Worm (Caenorhabditis elegans): ENCODE data around the gene tbc-8.

Gene tbc-8

ce11 chrIII:10391628-10392027 lies 26.9 kb downstream of the tbc-8 start, which contains the start of gene M03C11.9:
TSS of gene M03C11.9 (minus strand) at chrIII:10391728.
- TF ChIP-seq lag-1 (GFP tag; IDR thresholded peaks at IDR 0.05) = no peak
- TF ChIP-seq attf-3 (GFP tag; conservative IDR thresholded peaks at IDR 0.05) = no peak
- TF ChIP-seq ztf-18 (tag; optimal IDR thresholded peaks at IDR 0.05) = no peak
- TF ChIP-seq T26A5.8 (tag; optimal IDR thresholded peaks at IDR 0.05) = no peak
- TF ChIP-seq somi-1 (GFP tag; optimal IDR thresholded peaks at IDR 0.05) = no peak
- TF ChIP-seq athp-1 (tag; optimal IDR thresholded peaks at IDR 0.05) = no peak
- no peak for TF ChIP-seq ccch-3 (GFP tag; optimal IDR thresholded peaks at IDR 0.05)

ce11 chrIII:10395990-10396389 lies 31.2 kb downstream of the tbc-8 start, which contains the start of gene M03C11.1:
TSS of gene M03C11.1 (minus strand) at chrIII:10396090.
- TF ChIP-seq F57C9.4 (tag; optimal IDR thresholded peaks at IDR 0.05) (no peak), ztf-18 (tag; optimal IDR thresholded peaks at IDR 0.05) (no peak), Y79H2A.3 (GFP tag; conservative IDR thresholded peaks at IDR 0.05) (no peak), K12H6.12 (tag; optimal IDR thresholded peaks at IDR 0.05) (no peak), rcor-1 (GFP tag; IDR thresholded peaks at IDR 0.05) (no peak), ztf-3 (GFP tag; optimal IDR thresholded peaks at IDR 0.05) (no peak), Y53F4B.3 (GFP tag; IDR thresholded peaks at IDR 0.05) (no peak)

ce11 chrIII:10396891-10397502 lies 32.2 kb downstream of the tbc-8 start:
- TF ChIP-seq mes-4 (tag; optimal IDR thresholded peaks at IDR 0.05) (no peak), lir-1 (GFP tag; conservative IDR thresholded peaks at IDR 0.05) (no peak), ztf-28 (GFP tag; IDR thresholded peaks at IDR 0.05) (no peak), Y53F4B.3 (GFP tag; IDR thresholded peaks at IDR 0.05) (no peak)

ce11 chrIII:10398919-10399318 lies 34.2 kb downstream of the tbc-8 start:
- no peak for TF ChIP-seq dpl-1 (GFP tag; optimal IDR thresholded peaks at IDR 0.05)
- TF ChIP-seq nhr-80 (tag; optimal IDR thresholded peaks at IDR 0.05) = no peak
- TF ChIP-seq pbrm-1 (GFP tag; IDR thresholded peaks at IDR 0.05) = no peak
- TF ChIP-seq xnd-1 (tag; optimal IDR thresholded peaks at IDR 0.05) = no peak
- peak; percentile 32; the same call in 1 of the 2 replicates for TF ChIP-seq egrh-3 (GFP tag; IDR thresholded peaks at IDR 0.05)
- no peak for TF ChIP-seq K12H6.12 (tag; optimal IDR thresholded peaks at IDR 0.05)
- no peak for TF ChIP-seq lin-26 (GFP tag; IDR thresholded peaks at IDR 0.05)
- TF ChIP-seq him-1 (tag; optimal IDR thresholded peaks at IDR 0.05) = no peak
- TF ChIP-seq B0019.2 (GFP tag; conservative IDR thresholded peaks at IDR 0.05) = no peak
- peak; percentile 61 for TF ChIP-seq zfh-2 (GFP tag; conservative IDR thresholded peaks at IDR 0.05)
- TF ChIP-seq madf-6 (GFP tag; IDR thresholded peaks at IDR 0.05) = no peak
- no peak for TF ChIP-seq lin-40 (tag; optimal IDR thresholded peaks at IDR 0.05)
- 0 out of 2 replicates have a peak, but pooled peaks have one; percentile 18 for TF ChIP-seq ceh-58 (GFP tag; IDR thresholded peaks at IDR 0.05)

- TF ChIP-seq lag-1 (GFP tag; IDR thresholded peaks at IDR 0.05) (no peak), ztf-3 (GFP tag; optimal IDR thresholded peaks at IDR 0.05) (no peak), attf-5 (GFP tag; optimal IDR thresholded peaks at IDR 0.05) (no peak), zfh-2 (GFP tag; conservative IDR thresholded peaks at IDR 0.05) (peak; percentile 38; the same call in 1 of the 2 replicates), ceh-40 (GFP tag; IDR thresholded peaks at IDR 0.05) (no peak), dpl-1 (GFP tag; optimal IDR thresholded peaks at IDR 0.05) (no peak), chd-7 (tag; optimal IDR thresholded peaks at IDR 0.05) (peak; percentile 16), mes-4 (tag; optimal IDR thresholded peaks at IDR 0.05) (no peak), Y56A3A.18 (GFP tag; IDR thresholded peaks at IDR 0.05) (peak; percentile 51; the same call in 1 of the 2 replicates)
These were observed 40.2 kb downstream of the tbc-8 start, which contains the start of the genes M03C11.3 and chl-1 for ce11 chrIII:10404918-10405317. TSS of gene M03C11.3 (plus strand) at chrIII:10405070. TSS of gene chl-1 (minus strand) at chrIII:10405240.

All from whole organism, young adult.